Worm (Caenorhabditis elegans) whole organism, mixed stage, embryonic: Measurements from ENCODE around the gene str-115.

Source experiments
- blmp-1 ChIP-seq: fragments of 150-350 bp; optimal IDR thresholded peaks from 2 replicates; lab custom pipeline; 2014; ENCODE audit warnings: missing biosample characterization, missing genetic modification characterization
- ceh-39 ChIP-seq: fragments of 150-350 bp; optimal IDR thresholded peaks from 2 replicates; lab custom pipeline; 2014; ENCODE audit warnings: missing biosample characterization, missing genetic modification characterization
- elt-1 ChIP-seq: sonication (generic microtip); optimal IDR thresholded peaks from 2 replicates; lab custom pipeline; 2017; ENCODE audit warnings: missing genetic modification characterization, mild to moderate bottlenecking, missing compliant biosample characterization, antibody characterized with exemption, moderate library complexity, borderline replicate concordance; ENCODE audit not compliant: insufficient read depth
- elt-3 ChIP-seq: fragments of 150-350 bp; optimal IDR thresholded peaks from 2 replicates; lab custom pipeline; 2014; ENCODE audit warnings: missing biosample characterization, missing genetic modification characterization
- lin-32 ChIP-seq: fragments of 200-800 bp; sonication (Bioruptor generic); optimal IDR thresholded peaks from 2 replicates; lab custom pipeline; 2018; ENCODE audit warnings: mild to moderate bottlenecking, missing genetic modification characterization, missing compliant biosample characterization
- mab-5 ChIP-seq: fragments of 150-350 bp; optimal IDR thresholded peaks from 2 replicates; lab custom pipeline; 2014; ENCODE audit warnings: missing biosample characterization, missing genetic modification characterization
- mep-1 ChIP-seq: fragments of 150-350 bp; optimal IDR thresholded peaks from 2 replicates; lab custom pipeline; 2017; ENCODE audit warnings: missing biosample characterization, missing genetic modification reagents, missing genetic modification characterization, inconsistent platforms
- nhr-28 ChIP-seq: fragments of 150-350 bp; optimal IDR thresholded peaks from 2 replicates; lab custom pipeline; 2014; ENCODE audit warnings: missing biosample characterization, missing genetic modification characterization
- nhr-76 ChIP-seq: sonication (generic microtip); optimal IDR thresholded peaks from 2 replicates; lab custom pipeline; 2017; ENCODE audit warnings: missing biosample characterization, missing genetic modification characterization
- pha-4 ChIP-seq: fragments of 150-350 bp; optimal IDR thresholded peaks from 2 replicates; lab custom pipeline; 2018; ENCODE audit warnings: missing biosample characterization, missing genetic modification reagents, missing genetic modification characterization
- snpc-4 ChIP-seq: fragments of 150-350 bp; optimal IDR thresholded peaks from 2 replicates; lab custom pipeline; 2014; ENCODE audit warnings: missing biosample characterization, missing genetic modification characterization
- sptf-1 ChIP-seq: sonication (generic microtip); optimal IDR thresholded peaks from 2 replicates; lab custom pipeline; 2017; ENCODE audit warnings: mild to moderate bottlenecking, missing genetic modification characterization, moderate library complexity, missing compliant biosample characterization
- unc-62 ChIP-seq: fragments of 150-350 bp; optimal IDR thresholded peaks from 2 replicates; lab custom pipeline; 2014; ENCODE audit warnings: missing biosample characterization, missing genetic modification reagents, missing genetic modification characterization
- ztf-11 ChIP-seq: fragments of 150-350 bp; optimal IDR thresholded peaks from 2 replicates; lab custom pipeline; 2014; ENCODE audit warnings: missing biosample characterization, missing genetic modification characterization

DNA sequence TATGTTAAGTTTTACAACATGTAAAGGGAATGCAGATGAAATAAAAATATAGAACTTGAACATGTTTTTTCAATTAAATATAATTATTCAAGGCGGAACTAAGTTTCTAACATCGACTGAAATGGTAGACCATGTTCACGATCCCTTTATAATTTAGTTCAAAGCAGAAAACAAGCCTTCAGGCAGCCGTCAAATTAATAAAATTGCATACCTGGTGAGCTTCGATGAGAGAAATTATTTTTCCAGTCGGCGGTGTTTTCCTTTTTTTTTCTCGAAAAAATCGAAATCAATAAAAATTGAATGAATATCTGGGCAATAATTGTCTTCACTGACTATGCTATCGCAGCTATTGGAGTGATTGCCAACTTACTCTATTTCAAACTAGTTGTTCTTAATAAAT lies 22.0 kb downstream of the str-115 start, which contains the start of gene C03E10.1:
- TF ChIP-seq unc-62 (GFP tag; lab: Kevin White, UChicago) (no peak), elt-3 (tag; lab: Kevin White, UChicago) (no peak), ztf-11 (tag; lab: Kevin White, UChicago) (no peak), snpc-4 (tag; lab: Kevin White, UChicago) (no peak), mab-5 (tag; lab: Kevin White, UChicago) (no peak), pha-4 (tag; lab: Kevin White, UChicago) (no peak), lin-32 (no peak), ceh-39 (tag; lab: Kevin White, UChicago) (no peak), elt-1 (tag; lab: Kevin White, UChicago) (no peak), sptf-1 (no peak), nhr-28 (tag; lab: Kevin White, UChicago) (no peak), mep-1 (no peak), blmp-1 (tag; lab: Kevin White, UChicago) (no peak), nhr-76 (tag; lab: Kevin White, UChicago) (no peak)
